Worm (Caenorhabditis elegans) whole organism, L1 larva: ENCODE data around the gene Y66D12A.19.

ENCODE experiments used
- aha-1 ChIP-seq: fragments of 150-350 bp; optimal IDR thresholded peaks from 2 replicates; lab custom pipeline; 2014; ENCODE audit warnings: missing biosample characterization, missing genetic modification characterization
- egl-13 ChIP-seq: sonication (generic microtip); optimal IDR thresholded peaks from 2 replicates; lab custom pipeline; 2016; ENCODE audit warnings: missing genotype, missing genetic modification reagents, missing genetic modification characterization, missing compliant biosample characterization
- lin-15B ChIP-seq: fragments of 150-350 bp; sonication (generic microtip); optimal IDR thresholded peaks from 3 replicates; lab custom pipeline; 2014; ENCODE audit warnings: missing biosample characterization, missing genetic modification characterization
- nhr-12 ChIP-seq: sonication (generic microtip); optimal IDR thresholded peaks from 2 replicates; lab custom pipeline; 2017; ENCODE audit warnings: missing biosample characterization, missing genetic modification characterization
- nhr-20 ChIP-seq: sonication (generic microtip); optimal IDR thresholded peaks from 2 replicates; lab custom pipeline; 2016; ENCODE audit warnings: mild to moderate bottlenecking, missing genetic modification characterization, missing compliant biosample characterization
- nhr-28 ChIP-seq: fragments of 150-350 bp; optimal IDR thresholded peaks from 2 replicates; lab custom pipeline; 2014; ENCODE audit warnings: missing biosample characterization, missing genetic modification characterization
- ztf-11 ChIP-seq, 2 experiments: sonication (generic microtip); optimal IDR thresholded peaks; 2 replicates each; lab custom pipeline; 2016 to 2017; ENCODE audit warnings: missing genetic modification characterization in 2 of 2, missing biosample characterization in 1 of 2, missing compliant biosample characterization in 1 of 2

DNA sequence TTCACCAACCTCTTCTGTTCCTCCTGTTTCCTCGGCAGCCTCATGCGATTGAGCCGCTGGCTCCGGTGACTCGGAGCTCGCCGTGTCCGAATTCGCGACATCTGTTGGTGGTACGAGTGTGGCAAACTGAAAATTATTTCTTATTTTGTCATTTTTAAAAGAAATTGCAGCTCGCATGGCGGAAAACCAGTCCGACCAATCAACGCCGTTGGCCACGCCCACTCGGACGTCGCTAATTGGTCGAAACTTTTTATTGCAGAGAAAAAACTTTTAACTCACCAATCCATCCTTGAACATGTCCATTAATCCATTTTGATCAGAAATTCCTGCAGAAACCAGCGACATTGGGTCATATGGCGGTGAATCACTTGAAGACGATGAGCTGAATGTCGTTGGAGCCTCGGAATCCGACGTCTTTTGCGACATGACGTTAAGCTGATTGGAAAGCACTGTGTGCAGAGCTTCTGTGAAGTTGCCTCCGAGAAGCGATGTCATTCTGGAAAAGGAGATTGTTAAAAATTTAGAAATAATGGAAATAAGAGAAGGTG, 38.5 kb upstream of the Y66D12A.19 start, which contains the start of gene bed-2:
- TF ChIP-seq lin-15B (no peak), nhr-28 (tag; lab: Kevin White, UChicago) (no peak), ztf-11 (tag; optimal IDR thresholded peaks at IDR 0.05; lab: Kevin White, UChicago) (no peak), aha-1 (tag; lab: Kevin White, UChicago) (no peak), nhr-20 (tag; lab: Kevin White, UChicago) (no peak), nhr-12 (tag; lab: Kevin White, UChicago) (no peak), egl-13 (tag; lab: Kevin White, UChicago) (no peak)
